Worm (Caenorhabditis elegans) whole organism, L3 larva: ENCODE results near the gene zig-12.

ENCODE experiments used
- R02D3.7 ChIP-seq: fragments of 150-350 bp; optimal IDR thresholded peaks from 2 replicates; lab custom pipeline; 2014; ENCODE audit warnings: missing biosample characterization, missing genetic modification characterization
- ZK546.5 ChIP-seq: sonication (generic microtip); optimal IDR thresholded peaks from 2 replicates; lab custom pipeline; 2017; ENCODE audit warnings: missing biosample characterization, missing genetic modification characterization
- aly-2 ChIP-seq: fragments of 150-350 bp; optimal IDR thresholded peaks from 2 replicates; lab custom pipeline; 2014; ENCODE audit warnings: missing biosample characterization, missing genetic modification characterization
- ama-1 ChIP-seq: fragments of 150-350 bp; optimal IDR thresholded peaks from 2 replicates; lab custom pipeline; 2018
- ceh-16 ChIP-seq: sonication (generic microtip); optimal IDR thresholded peaks from 2 replicates; lab custom pipeline; 2017; ENCODE audit warnings: missing biosample characterization, missing genetic modification characterization
- ceh-28 ChIP-seq: fragments of 150-350 bp; optimal IDR thresholded peaks from 2 replicates; lab custom pipeline; 2014; ENCODE audit warnings: missing biosample characterization, missing genetic modification reagents, missing genetic modification characterization
- ceh-82 ChIP-seq: fragments of 150-350 bp; optimal IDR thresholded peaks from 2 replicates; lab custom pipeline; 2014; ENCODE audit warnings: missing biosample characterization, missing genetic modification characterization
- ceh-9 ChIP-seq: sonication (generic microtip); optimal IDR thresholded peaks from 2 replicates; lab custom pipeline; 2018; ENCODE audit warnings: missing biosample characterization, missing genetic modification characterization
- egl-27 ChIP-seq: sonication (generic microtip); optimal IDR thresholded peaks from 4 replicates; lab custom pipeline; 2017; ENCODE audit warnings: missing biosample characterization, missing genetic modification reagents, missing genetic modification characterization
- egl-5 ChIP-seq: fragments of 150-350 bp; optimal IDR thresholded peaks from 2 replicates; lab custom pipeline; 2017; ENCODE audit warnings: missing biosample characterization, missing genetic modification reagents, missing genetic modification characterization, inconsistent platforms
- elt-1 ChIP-seq: fragments of 150-350 bp; optimal IDR thresholded peaks from 2 replicates; lab custom pipeline; 2014; ENCODE audit warnings: missing biosample characterization, missing genetic modification characterization
- elt-3 ChIP-seq, 3 experiments: fragments of 150-350 bp in 1 of 3; sonication (generic microtip) in 2 of 3; optimal IDR thresholded peaks; 2 replicates in 2 of 3; 4 replicates in 1 of 3; lab custom pipeline; 2014 to 2017; ENCODE audit warnings: missing biosample characterization in 3 of 3, missing genetic modification characterization in 3 of 3
- eor-1 ChIP-seq, 2 experiments: fragments of 150-350 bp; optimal IDR thresholded peaks; 2 replicates each; lab custom pipeline; 2014 to 2018; ENCODE audit warnings: missing biosample characterization in 2 of 2, missing genetic modification characterization in 2 of 2
- fkh-10 ChIP-seq: sonication (generic microtip); optimal IDR thresholded peaks from 2 replicates; lab custom pipeline; 2017; ENCODE audit warnings: missing biosample characterization, missing genetic modification reagents, missing genetic modification characterization
- fkh-2 ChIP-seq: fragments of 150-350 bp; optimal IDR thresholded peaks from 2 replicates; lab custom pipeline; 2014; ENCODE audit warnings: missing biosample characterization, missing genetic modification reagents, missing genetic modification characterization
- fos-1 ChIP-seq: fragments of 150-350 bp; optimal IDR thresholded peaks from 2 replicates; lab custom pipeline; 2014; ENCODE audit warnings: missing biosample characterization, missing genetic modification characterization
- hmg-11 ChIP-seq: sonication (generic microtip); optimal IDR thresholded peaks from 2 replicates; lab custom pipeline; 2016; ENCODE audit warnings: missing genetic modification characterization, missing compliant biosample characterization
- jun-1 ChIP-seq: fragments of 150-350 bp; optimal IDR thresholded peaks from 2 replicates; lab custom pipeline; 2014; ENCODE audit warnings: missing biosample characterization, missing genetic modification reagents, missing genetic modification characterization
- lin-15B ChIP-seq: fragments of 150-350 bp; optimal IDR thresholded peaks from 2 replicates; lab custom pipeline; 2014; ENCODE audit warnings: missing biosample characterization, missing genetic modification characterization
- lin-39 ChIP-seq: fragments of 150-350 bp; optimal IDR thresholded peaks from 2 replicates; lab custom pipeline; 2018; ENCODE audit warnings: missing biosample characterization, missing genetic modification reagents, missing genetic modification characterization
- lsy-12 ChIP-seq: sonication (generic microtip); optimal IDR thresholded peaks from 2 replicates; lab custom pipeline; 2016; ENCODE audit warnings: mild to moderate bottlenecking, missing genetic modification characterization, missing compliant biosample characterization
- mdl-1 ChIP-seq: fragments of 150-350 bp; optimal IDR thresholded peaks from 2 replicates; lab custom pipeline; 2014; ENCODE audit warnings: missing biosample characterization, missing genetic modification characterization
- mml-1 ChIP-seq: fragments of 150-350 bp; sonication (generic microtip); optimal IDR thresholded peaks from 3 replicates; lab custom pipeline; 2014; ENCODE audit warnings: missing biosample characterization, missing genetic modification characterization
- nfya-1 ChIP-seq: sonication (generic microtip); optimal IDR thresholded peaks from 2 replicates; lab custom pipeline; 2017; ENCODE audit warnings: missing genetic modification characterization, mild to moderate bottlenecking, missing compliant biosample characterization, antibody characterized with exemption, moderate library complexity; ENCODE audit not compliant: insufficient read depth
- nhr-11 ChIP-seq: fragments of 150-350 bp; optimal IDR thresholded peaks from 2 replicates; lab custom pipeline; 2014; ENCODE audit warnings: missing biosample characterization, missing genetic modification characterization
- nhr-23 ChIP-seq: fragments of 150-350 bp; optimal IDR thresholded peaks from 2 replicates; lab custom pipeline; 2014; ENCODE audit warnings: missing biosample characterization, missing genetic modification reagents, missing genetic modification characterization
- nhr-237 ChIP-seq: fragments of 150-350 bp; optimal IDR thresholded peaks from 2 replicates; lab custom pipeline; 2014; ENCODE audit warnings: missing biosample characterization, missing genetic modification characterization
- nhr-25 ChIP-seq: sonication (generic microtip); optimal IDR thresholded peaks from 2 replicates; lab custom pipeline; 2017; ENCODE audit warnings: missing biosample characterization, missing genetic modification characterization
- nhr-28 ChIP-seq: fragments of 150-350 bp; optimal IDR thresholded peaks from 2 replicates; lab custom pipeline; 2014; ENCODE audit warnings: missing biosample characterization, missing genetic modification characterization
- nhr-76 ChIP-seq: fragments of 150-350 bp; sonication (generic microtip); optimal IDR thresholded peaks from 5 replicates; lab custom pipeline; 2014; ENCODE audit warnings: missing biosample characterization, missing genetic modification characterization
- nhr-77 ChIP-seq: fragments of 150-350 bp; optimal IDR thresholded peaks from 2 replicates; lab custom pipeline; 2014; ENCODE audit warnings: missing biosample characterization, missing genetic modification characterization
- pqm-1 ChIP-seq: fragments of 150-350 bp; optimal IDR thresholded peaks from 2 replicates; lab custom pipeline; 2017; ENCODE audit warnings: missing biosample characterization, missing genetic modification characterization, inconsistent platforms
- sea-2 ChIP-seq: fragments of 150-350 bp; sonication (generic microtip); optimal IDR thresholded peaks from 4 replicates; lab custom pipeline; 2014; ENCODE audit warnings: missing biosample characterization, missing genetic modification reagents, missing genetic modification characterization
- skn-1 ChIP-seq: fragments of 150-350 bp; optimal IDR thresholded peaks from 2 replicates; lab custom pipeline; 2014; ENCODE audit warnings: missing biosample characterization, missing genetic modification characterization
- snpc-4 ChIP-seq: fragments of 150-350 bp; optimal IDR thresholded peaks from 2 replicates; lab custom pipeline; 2014; ENCODE audit warnings: missing biosample characterization, missing genetic modification characterization
- tbx-2 ChIP-seq: sonication (generic microtip); optimal IDR thresholded peaks from 2 replicates; lab custom pipeline; 2016; ENCODE audit warnings: mild to moderate bottlenecking, missing genetic modification characterization, missing compliant biosample characterization
- unc-39 ChIP-seq: sonication (generic microtip); optimal IDR thresholded peaks from 4 replicates; lab custom pipeline; 2017; ENCODE audit warnings: missing biosample characterization, missing genetic modification characterization
- unc-62 ChIP-seq: fragments of 150-350 bp; sonication (generic microtip); optimal IDR thresholded peaks from 4 replicates; lab custom pipeline; 2014; ENCODE audit warnings: missing biosample characterization, missing genetic modification reagents, missing genetic modification characterization
- zag-1 ChIP-seq: fragments of 150-350 bp; optimal IDR thresholded peaks from 2 replicates; lab custom pipeline; 2014; ENCODE audit warnings: missing biosample characterization, missing genetic modification characterization
- ztf-11 ChIP-seq: fragments of 150-350 bp; optimal IDR thresholded peaks from 2 replicates; lab custom pipeline; 2014; ENCODE audit warnings: missing biosample characterization, missing genetic modification characterization
- ztf-4 ChIP-seq: fragments of 150-350 bp; optimal IDR thresholded peaks from 2 replicates; lab custom pipeline; 2014; ENCODE audit warnings: missing biosample characterization, missing genetic modification characterization

The zig-12 gene

DNA sequence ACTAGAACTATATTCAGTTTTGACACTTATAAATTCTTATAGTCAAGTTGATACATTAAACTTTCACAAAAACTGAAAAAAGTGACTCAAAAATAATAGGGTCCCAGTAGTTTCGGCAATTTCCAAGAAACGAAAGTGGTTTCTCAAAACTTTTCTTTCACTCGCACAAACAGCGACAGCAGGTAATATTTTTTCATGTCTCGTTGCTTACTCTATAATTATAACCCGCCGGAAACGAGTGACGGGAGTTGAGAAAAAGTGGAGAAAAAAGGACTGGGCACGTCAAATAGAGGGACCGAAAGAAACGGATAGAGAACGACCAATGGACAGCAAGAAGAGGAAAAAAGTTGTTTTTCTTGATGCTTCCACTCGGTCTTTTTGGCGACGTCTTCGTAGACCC lies 36.2 kb downstream of the zig-12 start:
- TF ChIP-seq eor-1 (tag; optimal IDR thresholded peaks at IDR 0.05; lab: Kevin White, UChicago) (no peak), tbx-2 (no peak), nhr-237 (tag; lab: Kevin White, UChicago) (no peak), hmg-11 (tag; lab: Kevin White, UChicago) (peak; percentile 23), fkh-2 (tag; lab: Kevin White, UChicago) (no peak), nhr-77 (tag; lab: Kevin White, UChicago) (no peak), ztf-11 (tag; lab: Kevin White, UChicago) (no peak), R02D3.7 (tag; lab: Kevin White, UChicago) (no peak), nfya-1 (tag; lab: Kevin White, UChicago) (peak; percentile 39), ztf-4 (no peak), nhr-76 (tag; lab: Kevin White, UChicago) (no peak), elt-3 (tag; optimal IDR thresholded peaks at IDR 0.05; lab: Kevin White, UChicago) (no peak), lin-39 (tag; lab: Kevin White, UChicago) (peak; percentile 21), zag-1 (tag; lab: Kevin White, UChicago) (no peak), unc-39 (tag; lab: Kevin White, UChicago) (no peak), elt-1 (no peak), ceh-28 (tag; lab: Kevin White, UChicago) (no peak), unc-62 (no peak), snpc-4 (tag; lab: Kevin White, UChicago) (no peak), nhr-25 (tag; lab: Kevin White, UChicago) (no peak)

DNA sequence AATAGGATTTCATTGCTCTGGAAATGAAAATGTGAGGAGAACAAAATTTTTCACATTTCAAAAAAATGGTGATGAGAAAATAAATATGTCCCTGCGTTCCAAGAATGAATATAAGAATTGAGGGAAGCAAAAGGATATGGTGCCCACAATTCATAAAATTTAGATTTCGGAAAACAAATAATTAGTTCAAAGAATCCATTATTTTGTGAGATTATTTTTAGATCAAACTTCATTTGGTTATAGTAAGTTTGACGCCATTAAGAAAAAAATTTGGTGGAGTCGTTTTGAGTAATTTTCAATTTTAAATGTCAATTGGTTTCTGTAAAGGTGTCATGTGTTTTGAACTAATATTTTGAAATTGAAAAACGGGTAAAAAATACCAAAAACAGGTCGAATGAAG lies 36.6 kb downstream of the zig-12 start:
- TF ChIP-seq tbx-2: no peak
- TF ChIP-seq lsy-12 (tag; lab: Kevin White, UChicago): no peak
- TF ChIP-seq nfya-1 (tag; lab: Kevin White, UChicago): no peak
- TF ChIP-seq skn-1: no peak
- TF ChIP-seq nhr-237 (tag; lab: Kevin White, UChicago): no peak
- TF ChIP-seq mml-1 (tag; lab: Kevin White, UChicago): no peak
- TF ChIP-seq fkh-10 (GFP tag; lab: Kevin White, UChicago): no peak
- no peak for TF ChIP-seq unc-39 (tag; lab: Kevin White, UChicago)
- no peak for TF ChIP-seq egl-5 (tag; lab: Kevin White, UChicago)
- TF ChIP-seq nhr-28 (tag; lab: Kevin White, UChicago): no peak
- no peak for TF ChIP-seq egl-27
- no peak for TF ChIP-seq ceh-16 (tag; lab: Kevin White, UChicago)
- TF ChIP-seq nhr-11 (tag; lab: Kevin White, UChicago): no peak
- no peak for TF ChIP-seq aly-2 (tag; lab: Kevin White, UChicago)
- TF ChIP-seq fos-1 (tag; lab: Kevin White, UChicago): no peak

DNA sequence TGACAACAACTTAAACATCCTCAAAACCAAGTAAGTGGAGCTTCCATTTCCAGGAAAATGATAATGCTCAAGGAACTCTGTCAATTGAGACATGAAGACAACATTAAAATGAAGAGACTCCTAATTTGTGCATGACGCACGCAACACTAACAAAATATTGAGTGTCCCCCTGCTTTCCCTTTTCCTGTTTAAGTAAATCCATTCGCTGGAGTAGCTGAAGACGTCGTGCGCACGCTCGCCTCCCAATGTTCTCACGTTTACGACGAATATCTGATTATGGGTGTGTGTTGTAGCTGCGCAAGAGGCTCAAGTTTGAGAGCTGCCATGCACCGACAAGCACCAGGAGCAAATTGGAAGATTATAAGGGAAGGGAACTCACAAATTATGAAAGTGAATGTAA lies 37.3 kb downstream of the zig-12 start:
- TF ChIP-seq fkh-10 (GFP tag; lab: Kevin White, UChicago) (peak; percentile 77), ama-1 (lab: Kevin White, UChicago) (no peak), snpc-4 (tag; lab: Kevin White, UChicago) (no peak), nhr-237 (tag; lab: Kevin White, UChicago) (no peak), nfya-1 (tag; lab: Kevin White, UChicago) (peak; percentile 37), lin-39 (tag; lab: Kevin White, UChicago) (peak; percentile 45), nhr-28 (tag; lab: Kevin White, UChicago) (no peak), aly-2 (tag; lab: Kevin White, UChicago) (no peak)

- TF ChIP-seq fkh-2 (tag; lab: Kevin White, UChicago): no peak
- TF ChIP-seq ceh-16 (tag; lab: Kevin White, UChicago): no peak
These were observed 41.8 kb downstream of the zig-12 start for ce11 chrX:8805475-8805874.

- TF ChIP-seq eor-1 (tag; optimal IDR thresholded peaks at IDR 0.05; lab: Kevin White, UChicago) (no peak), lsy-12 (tag; lab: Kevin White, UChicago) (no peak), nhr-23 (tag; lab: Kevin White, UChicago) (no peak), egl-5 (tag; lab: Kevin White, UChicago) (peak; percentile 24), lin-15B (no peak), nhr-11 (tag; lab: Kevin White, UChicago) (no peak), ztf-11 (tag; lab: Kevin White, UChicago) (no peak), mml-1 (tag; lab: Kevin White, UChicago) (no peak), elt-3 (tag; optimal IDR thresholded peaks at IDR 0.05; lab: Kevin White, UChicago) (no peak), ceh-16 (tag; lab: Kevin White, UChicago) (no peak), hmg-11 (tag; lab: Kevin White, UChicago) (peak; percentile 46), skn-1 (peak; percentile 59), mdl-1 (no peak), ztf-4 (no peak), nhr-28 (tag; lab: Kevin White, UChicago) (no peak), ceh-9 (no peak), jun-1 (tag; lab: Kevin White, UChicago) (no peak), ceh-82 (no peak), zag-1 (tag; lab: Kevin White, UChicago) (no peak), R02D3.7 (tag; lab: Kevin White, UChicago) (no peak), sea-2 (GFP tag; lab: Kevin White, UChicago) (no peak), pqm-1 (tag; lab: Kevin White, UChicago) (no peak), lin-39 (tag; lab: Kevin White, UChicago) (peak; percentile 64), ZK546.5 (tag; lab: Kevin White, UChicago) (no peak), nhr-237 (tag; lab: Kevin White, UChicago) (no peak), ceh-28 (tag; lab: Kevin White, UChicago) (no peak)
These were observed 42.5 kb downstream of the zig-12 start, which contains the start of gene R04E5.8 for ce11 chrX:8806070-8806799. Gene R04E5.8 (minus strand): TSS chrX:8806120.
